Worm (Caenorhabditis elegans): ENCODE data around the gene K11D9.3.

DNA sequence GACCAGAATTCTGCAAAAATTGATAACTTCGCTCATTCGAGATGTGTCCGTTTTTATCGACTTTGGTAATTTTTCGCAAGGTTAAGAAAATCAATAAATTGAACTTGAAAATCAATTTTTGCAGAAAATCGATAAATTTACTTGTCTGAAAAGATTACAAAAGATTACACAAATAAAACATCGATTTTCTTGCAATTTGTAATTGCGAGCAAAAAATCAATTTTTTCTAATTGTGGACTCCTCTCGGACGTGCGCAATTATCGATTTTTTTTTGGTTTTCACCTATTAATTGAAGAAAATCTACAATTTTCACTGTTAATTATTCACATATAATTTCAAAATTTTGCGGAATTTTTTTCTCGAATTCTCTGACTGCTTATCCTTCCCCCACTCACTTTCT, 10.8 kb downstream of the K11D9.3 start:
- TF ChIP-seq hnd-1 (tag; optimal IDR thresholded peaks at IDR 0.05) (no peak), ama-1 (optimal IDR thresholded peaks at IDR 0.05) (no peak), tra-4 (tag; optimal IDR thresholded peaks at IDR 0.05) (no peak), tbx-11 (GFP tag; IDR thresholded peaks at IDR 0.05) (no peak), aly-1 (tag; optimal IDR thresholded peaks at IDR 0.05) (no peak)

Measured in whole organism, early embryonic.